Worm (Caenorhabditis elegans) whole organism, late embryonic: Measurements from ENCODE around the gene ZC239.5.

ENCODE experiments used
- C08G9.2 ChIP-seq: sonication (generic microtip); optimal IDR thresholded peaks from 2 replicates; lab custom pipeline; 2016; ENCODE audit warnings: mild to moderate bottlenecking, missing genetic modification characterization, moderate library complexity, missing compliant biosample characterization
- K02D7.2 ChIP-seq: sonication (generic microtip); optimal IDR thresholded peaks from 2 replicates; lab custom pipeline; 2017; ENCODE audit warnings: mild to moderate bottlenecking, missing genetic modification characterization, missing compliant biosample characterization
- T23F11.4 ChIP-seq: fragments of 200-800 bp; sonication (Bioruptor generic); optimal IDR thresholded peaks from 2 replicates; lab custom pipeline; 2018; ENCODE audit warnings: mild to moderate bottlenecking, missing genetic modification characterization, missing compliant biosample characterization
- ceh-14 ChIP-seq: sonication (generic microtip); optimal IDR thresholded peaks from 2 replicates; lab custom pipeline; 2016; ENCODE audit warnings: missing genotype, missing genetic modification characterization, missing compliant biosample characterization
- ceh-2 ChIP-seq: sonication (generic microtip); optimal IDR thresholded peaks from 2 replicates; lab custom pipeline; 2016; ENCODE audit warnings: missing genotype, missing genetic modification characterization, missing compliant biosample characterization
- ceh-22 ChIP-seq: sonication (generic microtip); optimal IDR thresholded peaks from 2 replicates; lab custom pipeline; 2017; ENCODE audit warnings: missing biosample characterization, missing genetic modification characterization
- ceh-30 ChIP-seq: fragments of 150-350 bp; optimal IDR thresholded peaks from 2 replicates; lab custom pipeline; 2014; ENCODE audit warnings: missing biosample characterization, missing genetic modification characterization
- ceh-34 ChIP-seq: sonication (generic microtip); optimal IDR thresholded peaks from 2 replicates; lab custom pipeline; 2016; ENCODE audit warnings: mild to moderate bottlenecking, missing genetic modification characterization, missing compliant biosample characterization
- ceh-45 ChIP-seq: fragments of 200-800 bp; sonication (Bioruptor generic); IDR thresholded peaks from 2 replicates; pipeline ENCODE4 v1.3.6; 2022; ENCODE audit warnings: missing genetic modification reagents, missing genetic modification characterization, missing compliant biosample characterization
- ceh-48 ChIP-seq: sonication (generic microtip); optimal IDR thresholded peaks from 2 replicates; lab custom pipeline; 2016; ENCODE audit warnings: missing genetic modification characterization, inconsistent platforms, missing compliant biosample characterization
- che-1 ChIP-seq: sonication (generic microtip); optimal IDR thresholded peaks from 2 replicates; lab custom pipeline; 2016; ENCODE audit warnings: mild to moderate bottlenecking, missing genetic modification characterization, missing compliant biosample characterization
- elt-2 ChIP-seq: sonication (generic microtip); optimal IDR thresholded peaks from 2 replicates; lab custom pipeline; 2016; ENCODE audit warnings: missing genetic modification reagents, missing genetic modification characterization, missing compliant biosample characterization
- elt-4 ChIP-seq: sonication (generic microtip); optimal IDR thresholded peaks from 2 replicates; lab custom pipeline; 2016; ENCODE audit warnings: missing genetic modification characterization, missing compliant biosample characterization
- ets-4 ChIP-seq: sonication (generic microtip); optimal IDR thresholded peaks from 2 replicates; lab custom pipeline; 2016; ENCODE audit warnings: missing genetic modification characterization, missing compliant biosample characterization
- hlh-30 ChIP-seq: sonication (generic microtip); optimal IDR thresholded peaks from 2 replicates; lab custom pipeline; 2017; ENCODE audit warnings: antibody characterized with exemption, missing genetic modification characterization, missing compliant biosample characterization; ENCODE audit not compliant: insufficient read depth
- hlh-6 ChIP-seq: sonication (generic microtip); optimal IDR thresholded peaks from 2 replicates; lab custom pipeline; 2016; ENCODE audit warnings: missing genotype, missing genetic modification characterization, missing compliant biosample characterization
- mec-3 ChIP-seq: sonication (generic microtip); optimal IDR thresholded peaks from 2 replicates; lab custom pipeline; 2016; ENCODE audit warnings: borderline replicate concordance, missing genetic modification characterization, missing compliant biosample characterization
- nhr-232 ChIP-seq: sonication (generic microtip); optimal IDR thresholded peaks from 2 replicates; lab custom pipeline; 2016; ENCODE audit warnings: missing genetic modification characterization, missing compliant biosample characterization
- npax-4 ChIP-seq: sonication (generic microtip); optimal IDR thresholded peaks from 2 replicates; lab custom pipeline; 2016; ENCODE audit warnings: missing genetic modification characterization, missing compliant biosample characterization
- odd-2 ChIP-seq: sonication (generic microtip); optimal IDR thresholded peaks from 2 replicates; lab custom pipeline; 2017; ENCODE audit warnings: antibody characterized with exemption, mild to moderate bottlenecking, missing genetic modification characterization, missing compliant biosample characterization
- pag-3 ChIP-seq: sonication (generic microtip); optimal IDR thresholded peaks from 2 replicates; lab custom pipeline; 2016; ENCODE audit warnings: missing compliant biosample characterization, missing genetic modification characterization, borderline replicate concordance
- pat-9 ChIP-seq: fragments of 200-800 bp; sonication (Bioruptor generic); optimal IDR thresholded peaks from 2 replicates; lab custom pipeline; 2018; ENCODE audit warnings: mild to moderate bottlenecking, missing genetic modification characterization, moderate library complexity, missing compliant biosample characterization
- pha-4 ChIP-seq: fragments of 150-350 bp; optimal IDR thresholded peaks from 2 replicates; lab custom pipeline; 2018; ENCODE audit warnings: missing biosample characterization, missing genetic modification reagents, missing genetic modification characterization
- pqm-1 ChIP-seq: sonication (generic microtip); optimal IDR thresholded peaks from 2 replicates; lab custom pipeline; 2016; ENCODE audit warnings: missing genetic modification characterization, missing compliant biosample characterization
- ref-2 ChIP-seq: sonication (generic microtip); optimal IDR thresholded peaks from 2 replicates; lab custom pipeline; 2016; ENCODE audit warnings: missing genetic modification characterization, missing compliant biosample characterization
- rnt-1 ChIP-seq: sonication (generic microtip); optimal IDR thresholded peaks from 2 replicates; lab custom pipeline; 2016; ENCODE audit warnings: missing genetic modification characterization, missing compliant biosample characterization
- sdc-2 ChIP-seq: sonication (generic microtip); optimal IDR thresholded peaks from 2 replicates; lab custom pipeline; 2016; ENCODE audit warnings: missing genotype, missing genetic modification characterization, missing compliant biosample characterization
- sox-2 ChIP-seq: fragments of 200-800 bp; sonication (Bioruptor generic); IDR thresholded peaks from 2 replicates; pipeline ENCODE4 v1.3.6; 2022; ENCODE audit warnings: missing genetic modification reagents, missing genetic modification characterization, missing compliant biosample characterization
- sox-4 ChIP-seq: sonication (generic microtip); optimal IDR thresholded peaks from 2 replicates; lab custom pipeline; 2017; ENCODE audit warnings: mild to moderate bottlenecking, missing genetic modification characterization, inconsistent platforms, missing compliant biosample characterization
- tbx-2 ChIP-seq: sonication (generic microtip); optimal IDR thresholded peaks from 2 replicates; lab custom pipeline; 2016; ENCODE audit warnings: missing genetic modification characterization, missing compliant biosample characterization
- tbx-7 ChIP-seq: sonication (generic microtip); optimal IDR thresholded peaks from 2 replicates; lab custom pipeline; 2016; ENCODE audit warnings: missing genotype, missing genetic modification characterization, missing compliant biosample characterization
- unc-3 ChIP-seq, 2 experiments: fragments of 200-800 bp in 1 of 2; sonication (Bioruptor generic) in 1 of 2; sonication (generic microtip) in 1 of 2; conservative IDR thresholded peaks in 1 of 2; optimal IDR thresholded peaks in 1 of 2; 2 replicates each; pipeline versions ENCODE4 v1.3.6 to Lab custom; 2016 to 2022; ENCODE audit warnings: missing compliant biosample characterization in 2 of 2, missing genetic modification characterization in 2 of 2, missing genetic modification reagents in 1 of 2
- unc-86 ChIP-seq: sonication (generic microtip); optimal IDR thresholded peaks from 2 replicates; lab custom pipeline; 2016; ENCODE audit warnings: missing genetic modification characterization, missing compliant biosample characterization

ZC239.5 gene

ce11 chrII:3230422-3230821, 20.0 kb downstream of the ZC239.5 start, which contains the start of gene srh-297:
TSS of gene srh-297 (minus strand) at chrII:3230522.
- no peak for TF ChIP-seq tbx-7
- no peak for TF ChIP-seq sdc-2
- no peak for TF ChIP-seq elt-4 (tag; lab: Kevin White, UChicago)
- no peak for TF ChIP-seq pag-3 (tag; lab: Kevin White, UChicago)
- no peak for TF ChIP-seq sox-4 (tag; lab: Kevin White, UChicago)
- no peak for TF ChIP-seq tbx-2 (tag; lab: Kevin White, UChicago)
- TF ChIP-seq, all 69 proteins: peak for 0

- TF ChIP-seq rnt-1 (tag; lab: Kevin White, UChicago) (no peak), elt-2 (tag; lab: Kevin White, UChicago) (no peak), hlh-6 (tag; lab: Kevin White, UChicago) (no peak), ceh-30 (tag; lab: Kevin White, UChicago) (no peak), hlh-30 (tag; lab: Kevin White, UChicago) (no peak), ceh-45 (GFP tag; lab: Robert Waterston, UW) (no peak), ceh-2 (tag; lab: Kevin White, UChicago) (no peak), K02D7.2 (tag; lab: Kevin White, UChicago) (no peak), unc-86 (no peak), pqm-1 (tag; lab: Kevin White, UChicago) (no peak), mec-3 (tag; lab: Kevin White, UChicago) (no peak), odd-2 (tag; lab: Kevin White, UChicago) (no peak), ceh-22 (tag; lab: Kevin White, UChicago) (no peak), ceh-34 (no peak), nhr-232 (tag; lab: Kevin White, UChicago) (no peak), che-1 (tag; lab: Kevin White, UChicago) (no peak), T23F11.4 (GFP tag; lab: Kevin White, UChicago) (no peak), ceh-14 (no peak), pha-4 (tag; lab: Kevin White, UChicago) (no peak), pat-9 (tag; lab: Kevin White, UChicago) (no peak)
- TF ChIP-seq, all 69 proteins: peak for 0
Observed at ce11 chrII:3234725-3235124, 24.3 kb downstream of the ZC239.5 start, which contains the start of gene C17F4.8. TSS of gene C17F4.8 (minus strand) at chrII:3234825.

ce11 chrII:3237038-3237521, 26.6 kb downstream of the ZC239.5 start, which contains the start of the genes srz-67 and C17F4.11:
TSS of gene srz-67 (minus strand) at chrII:3237138.
TSS of gene C17F4.11 (plus strand) at chrII:3237471.
- TF ChIP-seq sdc-2 (no peak), ceh-48 (no peak), elt-4 (tag; lab: Kevin White, UChicago) (no peak), pag-3 (tag; lab: Kevin White, UChicago) (no peak), ets-4 (tag; lab: Kevin White, UChicago) (no peak), tbx-2 (tag; lab: Kevin White, UChicago) (no peak), ceh-34 (no peak), elt-2 (tag; lab: Kevin White, UChicago) (no peak), ref-2 (no peak), ceh-14 (no peak), C08G9.2 (no peak), nhr-232 (tag; lab: Kevin White, UChicago) (no peak)

ce11 chrII:3240207-3240606, 29.7 kb downstream of the ZC239.5 start, which contains the start of gene C17F4.3:
TSS of gene C17F4.3 (plus strand) at chrII:3240507.
- TF ChIP-seq ceh-45 (GFP tag; lab: Robert Waterston, UW): no peak

ce11 chrII:3241842-3242241, 31.4 kb downstream of the ZC239.5 start:
- TF ChIP-seq unc-3 (GFP tag; conservative IDR thresholded peaks at IDR 0.05; lab: Robert Waterston, UW): no peak
- no peak for TF ChIP-seq unc-3 (tag; optimal IDR thresholded peaks at IDR 0.05; lab: Kevin White, UChicago)
- TF ChIP-seq npax-4 (tag; lab: Kevin White, UChicago): no peak
- TF ChIP-seq che-1 (tag; lab: Kevin White, UChicago): no peak
- no peak for TF ChIP-seq sox-2 (GFP tag; lab: Robert Waterston, UW)
